Worm (Caenorhabditis elegans): Measurements from ENCODE around the gene K08E5.6.

The K08E5.6 gene

DNA sequence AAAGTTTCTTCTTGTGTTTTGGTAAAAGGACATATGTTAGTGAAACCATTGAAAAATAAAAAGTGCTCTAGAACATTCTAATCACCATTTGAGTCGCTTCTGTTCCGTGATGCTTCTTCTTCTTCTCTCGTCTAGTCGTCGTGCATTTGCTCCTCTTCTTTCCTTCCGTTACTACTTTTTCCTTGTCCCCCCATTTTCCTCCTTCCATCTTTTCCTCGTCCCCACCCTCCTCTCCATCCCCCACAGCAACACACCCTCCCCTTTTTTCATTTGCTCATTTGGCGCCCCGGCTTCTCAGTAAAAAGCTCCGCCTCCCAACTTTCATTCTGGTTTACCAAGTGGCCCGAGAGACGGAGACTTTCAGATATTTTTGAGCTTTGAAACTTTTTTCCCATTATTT lies 10.9 kb downstream of the K08E5.6 start (continued):
- TF ChIP-seq lin-13 (GFP tag; optimal IDR thresholded peaks at IDR 0.05) (no peak), lin-35 (GFP tag; optimal IDR thresholded peaks at IDR 0.05) (peak in 1 of 2 experiments; percentile 39), vab-15 (tag; optimal IDR thresholded peaks at IDR 0.05) (no peak), ama-1 (optimal IDR thresholded peaks at IDR 0.05) (no peak), lin-14 (GFP tag; optimal IDR thresholded peaks at IDR 0.05) (peak; percentile 88), egl-27 (tag; optimal IDR thresholded peaks at IDR 0.05) (no peak), zip-4 (GFP tag; optimal IDR thresholded peaks at IDR 0.05) (no peak), fkh-8 (tag; optimal IDR thresholded peaks at IDR 0.05) (peak; percentile 73), ztf-11 (tag; optimal IDR thresholded peaks at IDR 0.05) (no peak), ceh-90 (tag; optimal IDR thresholded peaks at IDR 0.05) (no peak), nhr-71 (tag; optimal IDR thresholded peaks at IDR 0.05) (peak; percentile 31), sox-4 (tag; optimal IDR thresholded peaks at IDR 0.05) (no peak), pag-3 (tag; optimal IDR thresholded peaks at IDR 0.05; ENCODE audit: borderline replicate concordance, insufficient read depth) (no peak), unc-30 (tag; optimal IDR thresholded peaks at IDR 0.05) (no peak), blmp-1 (tag; optimal IDR thresholded peaks at IDR 0.05) (no peak), snpc-4 (tag; optimal IDR thresholded peaks at IDR 0.05) (no peak), nhr-20 (tag; optimal IDR thresholded peaks at IDR 0.05) (no peak), mab-9 (GFP tag; IDR thresholded peaks at IDR 0.05) (no peak), efl-1 (optimal IDR thresholded peaks at IDR 0.05) (no peak), efl-1 (GFP tag; optimal IDR thresholded peaks at IDR 0.05 in 1 of 2) (peak in 1 of 2 experiments; percentile 14), nhr-19 (GFP tag; conservative IDR thresholded peaks at IDR 0.05) (peak; percentile 29; the same call in 1 of the 2 replicates), sup-37 (GFP tag; optimal IDR thresholded peaks at IDR 0.05) (no peak), ceh-63 (GFP tag; optimal IDR thresholded peaks at IDR 0.05) (no peak), egl-13 (tag; optimal IDR thresholded peaks at IDR 0.05) (no peak), nhr-47 (tag; optimal IDR thresholded peaks at IDR 0.05) (no peak), efl-3 (GFP tag; optimal IDR thresholded peaks at IDR 0.05) (no peak), C04F5.9 (tag; optimal IDR thresholded peaks at IDR 0.05) (no peak), nhr-237 (tag; optimal IDR thresholded peaks at IDR 0.05) (no peak), fkh-10 (GFP tag; optimal IDR thresholded peaks at IDR 0.05) (peak; percentile 35), nhr-85 (tag) (no peak), dsc-1 (tag; optimal IDR thresholded peaks at IDR 0.05) (no peak), sptf-1 (tag; optimal IDR thresholded peaks at IDR 0.05) (no peak), mep-1 (tag; optimal IDR thresholded peaks at IDR 0.05) (peak; percentile 11), irx-1 (tag; optimal IDR thresholded peaks at IDR 0.05) (no peak)

DNA sequence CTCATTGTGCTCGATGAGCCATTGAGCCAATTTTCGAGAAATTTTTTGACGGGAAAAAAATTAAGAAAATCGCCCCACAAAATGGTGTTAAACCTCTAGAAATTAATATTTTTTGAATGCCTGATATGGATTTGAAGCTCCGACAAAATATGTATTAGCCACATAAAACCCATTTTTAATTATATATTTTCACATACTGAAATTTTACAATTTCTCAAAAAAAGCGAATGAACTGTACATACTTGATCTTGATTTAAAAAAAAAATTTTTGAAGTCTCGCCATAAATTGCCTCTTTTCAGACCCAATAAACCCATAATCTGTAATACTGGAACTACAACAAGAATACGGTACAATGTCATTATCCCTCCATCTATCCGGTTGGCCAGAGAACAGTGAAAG lies 11.7 kb downstream of the K08E5.6 start, which contains the start of gene nac-3:
Gene nac-3 (plus strand): TSS at position 301 of the 400 bp plus-strand sequence.
- no peak for TF ChIP-seq hlh-17 (GFP tag; optimal IDR thresholded peaks at IDR 0.05; ENCODE audit: borderline replicate concordance)
- TF ChIP-seq xbp-1 (tag; optimal IDR thresholded peaks at IDR 0.05) = no peak
- TF ChIP-seq unc-130 (tag; optimal IDR thresholded peaks at IDR 0.05) = no peak
- TF ChIP-seq F16B12.6 (tag; optimal IDR thresholded peaks at IDR 0.05) = no peak
- no peak for TF ChIP-seq nhr-28 (tag; optimal IDR thresholded peaks at IDR 0.05)
- TF ChIP-seq unc-30 (tag; optimal IDR thresholded peaks at IDR 0.05) = no peak

ce11 chrIII:10153003-10153402 lies 12.2 kb downstream of the K08E5.6 start:
- TF ChIP-seq rnt-1 (tag; optimal IDR thresholded peaks at IDR 0.05) (peak; percentile 40), nhr-90 (tag; optimal IDR thresholded peaks at IDR 0.05; ENCODE audit: poor library complexity) (no peak), lin-14 (GFP tag; optimal IDR thresholded peaks at IDR 0.05) (peak; percentile 93), nhr-12 (tag; optimal IDR thresholded peaks at IDR 0.05) (no peak), F16B12.6 (tag; optimal IDR thresholded peaks at IDR 0.05) (no peak), nhr-11 (tag; optimal IDR thresholded peaks at IDR 0.05) (no peak), fkh-8 (tag; optimal IDR thresholded peaks at IDR 0.05) (peak; percentile 74), ces-1 (GFP tag; optimal IDR thresholded peaks at IDR 0.05) (peak; percentile 42), unc-130 (tag; optimal IDR thresholded peaks at IDR 0.05) (no peak), blmp-1 (tag; optimal IDR thresholded peaks at IDR 0.05) (no peak), lsy-2 (tag; optimal IDR thresholded peaks at IDR 0.05) (peak; percentile 37 to 64), vab-15 (tag; optimal IDR thresholded peaks at IDR 0.05) (no peak), hlh-17 (GFP tag; optimal IDR thresholded peaks at IDR 0.05; ENCODE audit: borderline replicate concordance) (no peak), mdl-1 (tag; optimal IDR thresholded peaks at IDR 0.05) (peak in 1 of 2 experiments; percentile 35), nhr-85 (tag) (no peak), efl-3 (GFP tag; optimal IDR thresholded peaks at IDR 0.05) (no peak), egl-27 (tag; optimal IDR thresholded peaks at IDR 0.05) (no peak), pax-3 (tag; optimal IDR thresholded peaks at IDR 0.05) (no peak), unc-30 (tag; optimal IDR thresholded peaks at IDR 0.05) (no peak), ztf-11 (tag; optimal IDR thresholded peaks at IDR 0.05) (no peak), efl-1 (optimal IDR thresholded peaks at IDR 0.05) (peak; percentile 21 to 47), efl-1 (GFP tag; optimal IDR thresholded peaks at IDR 0.05 in 1 of 2) (no peak), ceh-82 (tag; optimal IDR thresholded peaks at IDR 0.05) (peak in 2 of 3 experiments; percentile 7 to 71), zip-4 (GFP tag; optimal IDR thresholded peaks at IDR 0.05) (no peak), lin-39 (tag; optimal IDR thresholded peaks at IDR 0.05) (no peak)

Measured in whole organism, L1 larva.